Fruit fly (Drosophila melanogaster) whole organism, prepupa: ENCODE data around the gene CG42529.

ENCODE experiments used
- CG34406 ChIP-seq: fragments of 200-800 bp; sonication (Bioruptor generic); optimal IDR thresholded peaks from 3 replicates; lab custom pipeline; 2016; ENCODE audit warnings: missing biosample characterization, missing genetic modification characterization
- fkh ChIP-seq: fragments of 200-800 bp; sonication (Bioruptor generic); optimal IDR thresholded peaks from 3 replicates; lab custom pipeline; 2017; ENCODE audit warnings: missing biosample characterization, mild to moderate bottlenecking, missing genetic modification characterization, moderate library complexity

The CG42529 gene

DNA sequence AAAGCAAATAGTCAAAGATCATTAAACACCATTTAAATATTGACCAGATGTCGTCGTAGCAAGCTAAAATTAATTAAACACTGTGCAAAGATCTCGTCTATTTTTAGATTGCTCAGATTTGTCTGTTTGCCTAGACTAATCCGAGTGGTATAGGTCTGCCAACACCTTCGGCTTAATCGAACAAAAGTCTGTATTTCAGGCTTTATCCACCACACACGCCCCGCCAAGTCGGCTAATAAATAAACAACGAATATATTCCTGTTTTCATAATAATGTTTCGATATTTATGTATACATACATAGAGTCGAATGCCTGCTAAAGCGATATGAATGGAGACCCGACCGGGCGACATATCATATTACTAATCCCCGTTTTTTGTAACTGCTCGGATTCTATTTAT, 49.7 kb downstream of the CG42529 start:
- TF ChIP-seq CG34406 (GFP tag; lab: Kevin White, UChicago) (no peak), fkh (peak; percentile 49)
